Worm (Caenorhabditis elegans) whole organism, L4 larva: ENCODE data around the gene F55A11.1.

Source experiments
- F10B5.3 ChIP-seq: sonication (generic microtip); optimal IDR thresholded peaks from 2 replicates; lab custom pipeline; 2016; ENCODE audit warnings: mild to moderate bottlenecking, missing genetic modification characterization, missing compliant biosample characterization
- F44E2.7 ChIP-seq: fragments of 200-800 bp; sonication (Bioruptor generic); IDR thresholded peaks from 2 replicates; pipeline ENCODE4 v2.1.2; 2022; ENCODE audit warnings: missing genetic modification characterization, missing compliant biosample characterization
- F49E8.2 ChIP-seq: sonication (generic microtip); optimal IDR thresholded peaks from 2 replicates; lab custom pipeline; 2016; ENCODE audit warnings: missing compliant biosample characterization, mild to moderate bottlenecking, missing genetic modification characterization, borderline replicate concordance
- R02D3.7 ChIP-seq: fragments of 150-350 bp; sonication (generic microtip); optimal IDR thresholded peaks from 3 replicates; lab custom pipeline; 2014; ENCODE audit warnings: missing biosample characterization, missing genetic modification characterization
- Y48G9A.11 ChIP-seq: fragments of 200-800 bp; sonication (Bioruptor generic); IDR thresholded peaks from 2 replicates; pipeline ENCODE4 v1.3.6; 2022; ENCODE audit warnings: missing genetic modification reagents, missing genetic modification characterization, missing compliant biosample characterization
- Y75B8A.6 ChIP-seq: fragments of 200-800 bp; sonication (Bioruptor generic); IDR thresholded peaks from 2 replicates; pipeline ENCODE4 v1.3.6; 2022; ENCODE audit warnings: missing genetic modification reagents, missing genetic modification characterization, missing compliant biosample characterization
- ZK546.5 ChIP-seq, 2 experiments: sonication (generic microtip); optimal IDR thresholded peaks; 2 replicates each; lab custom pipeline; 2017; ENCODE audit warnings: missing biosample characterization in 2 of 2, missing genetic modification characterization in 2 of 2
- aha-1 ChIP-seq: fragments of 150-350 bp; peaks from one replicate; lab custom pipeline; 2014; ENCODE audit warnings: missing biosample characterization, missing genetic modification characterization
- ceh-20 ChIP-seq: fragments of 200-800 bp; sonication (Bioruptor generic); IDR thresholded peaks from 2 replicates; pipeline ENCODE4 v1.3.6; 2022; ENCODE audit warnings: missing genetic modification reagents, missing genetic modification characterization, missing compliant biosample characterization
- ceh-44 ChIP-seq: fragments of 200-800 bp; sonication (Bioruptor generic); IDR thresholded peaks from 2 replicates; pipeline ENCODE4 v1.3.6; 2022; ENCODE audit warnings: missing genetic modification reagents, missing genetic modification characterization, missing compliant biosample characterization
- ces-1 ChIP-seq: fragments of 150-350 bp; sonication (generic microtip); optimal IDR thresholded peaks from 4 replicates; lab custom pipeline; 2014; ENCODE audit warnings: missing biosample characterization, missing genetic modification reagents, missing genetic modification characterization
- ctbp-1 ChIP-seq: fragments of 200-800 bp; sonication (Bioruptor generic); IDR thresholded peaks from 2 replicates; pipeline ENCODE4 v1.3.6; 2022; ENCODE audit warnings: missing genetic modification reagents, missing genetic modification characterization, missing compliant biosample characterization
- daf-16 ChIP-seq, 3 experiments: sonication (generic microtip); optimal IDR thresholded peaks; 2 replicates each; lab custom pipeline; 2016 to 2017; ENCODE audit warnings: missing genetic modification characterization in 3 of 3, missing genetic modification reagents in 3 of 3, mild to moderate bottlenecking in 2 of 3, missing compliant biosample characterization in 2 of 3, missing biosample characterization in 1 of 3, moderate library complexity in 1 of 3
- daf-19 ChIP-seq: fragments of 200-800 bp; sonication (Bioruptor generic); conservative IDR thresholded peaks from 2 replicates; pipeline ENCODE4 v1.3.6; 2022; ENCODE audit warnings: missing genetic modification characterization, missing compliant biosample characterization
- daf-8 ChIP-seq: fragments of 200-800 bp; sonication (Bioruptor generic); IDR thresholded peaks from 2 replicates; pipeline ENCODE4 v1.3.6; 2022; ENCODE audit warnings: missing genetic modification characterization, missing compliant biosample characterization
- dmd-6 ChIP-seq: fragments of 200-800 bp; sonication (Bioruptor generic); IDR thresholded peaks from 2 replicates; pipeline ENCODE4 v1.3.6; 2022; ENCODE audit warnings: missing genetic modification reagents, missing genetic modification characterization, missing compliant biosample characterization
- dve-1 ChIP-seq: sonication (generic microtip); optimal IDR thresholded peaks from 2 replicates; lab custom pipeline; 2017; ENCODE audit warnings: antibody characterized with exemption, mild to moderate bottlenecking, missing genetic modification characterization, missing compliant biosample characterization; ENCODE audit not compliant: insufficient read depth
- egl-43 ChIP-seq: fragments of 200-800 bp; sonication (Bioruptor generic); IDR thresholded peaks from 2 replicates; pipeline ENCODE4 v1.3.6; 2022; ENCODE audit warnings: missing genetic modification reagents, missing genetic modification characterization, missing compliant biosample characterization
- fos-1 ChIP-seq: fragments of 150-350 bp; optimal IDR thresholded peaks from 2 replicates; lab custom pipeline; 2014; ENCODE audit warnings: missing biosample characterization, missing genetic modification characterization
- hlh-11 ChIP-seq: fragments of 200-800 bp; sonication (Bioruptor generic); optimal IDR thresholded peaks from 2 replicates; lab custom pipeline; 2018; ENCODE audit warnings: mild to moderate bottlenecking, missing genetic modification characterization, missing compliant biosample characterization
- hlh-30 ChIP-seq: sonication (generic microtip); optimal IDR thresholded peaks from 2 replicates; lab custom pipeline; 2017; ENCODE audit warnings: antibody characterized with exemption, mild to moderate bottlenecking, missing genetic modification characterization, missing compliant biosample characterization; ENCODE audit not compliant: insufficient read depth
- hmg-1.1 ChIP-seq: fragments of 200-800 bp; sonication (Bioruptor generic); IDR thresholded peaks from 2 replicates; pipeline ENCODE4 v1.3.6; 2022; ENCODE audit warnings: missing genetic modification reagents, missing genetic modification characterization, missing compliant biosample characterization
- lin-29 ChIP-seq: fragments of 200-800 bp; sonication (Bioruptor generic); IDR thresholded peaks from 2 replicates; pipeline ENCODE4 v1.3.6; 2022; ENCODE audit warnings: missing genetic modification reagents, missing genetic modification characterization, missing compliant biosample characterization
- lin-39 ChIP-seq: fragments of 150-350 bp; optimal IDR thresholded peaks from 2 replicates; lab custom pipeline; 2014; ENCODE audit warnings: missing biosample characterization, missing genetic modification reagents, missing genetic modification characterization
- lsy-2 ChIP-seq, 2 experiments: fragments of 150-350 bp in 1 of 2; sonication (generic microtip) in 1 of 2; optimal IDR thresholded peaks; 2 replicates each; lab custom pipeline; 2014 to 2017; ENCODE audit warnings: missing biosample characterization in 2 of 2, missing genetic modification characterization in 2 of 2
- mdl-1 ChIP-seq, 2 experiments: fragments of 150-350 bp in 1 of 2; sonication (generic microtip) in 1 of 2; optimal IDR thresholded peaks; 2 replicates each; lab custom pipeline; 2014 to 2017; ENCODE audit warnings: missing biosample characterization in 2 of 2, missing genetic modification characterization in 2 of 2
- mep-1 ChIP-seq: fragments of 150-350 bp; sonication (generic microtip); optimal IDR thresholded peaks from 3 replicates; lab custom pipeline; 2014; ENCODE audit warnings: missing biosample characterization, missing genetic modification characterization
- mes-2 ChIP-seq: sonication (generic microtip); optimal IDR thresholded peaks from 2 replicates; lab custom pipeline; 2016; ENCODE audit warnings: missing genotype, mild to moderate bottlenecking, missing genetic modification characterization, missing compliant biosample characterization; ENCODE audit not compliant: poor library complexity, severe bottlenecking
- mxl-2 ChIP-seq: fragments of 200-800 bp; sonication (Bioruptor generic); conservative IDR thresholded peaks from 2 replicates; pipeline ENCODE4 v1.3.6; 2022; ENCODE audit warnings: missing genetic modification reagents, missing genetic modification characterization, missing compliant biosample characterization
- mxl-3 ChIP-seq: fragments of 200-800 bp; sonication (Bioruptor generic); optimal IDR thresholded peaks from 2 replicates; lab custom pipeline; 2018; ENCODE audit warnings: mild to moderate bottlenecking, missing genetic modification characterization, missing compliant biosample characterization
- nhr-11 ChIP-seq: fragments of 150-350 bp; optimal IDR thresholded peaks from 2 replicates; lab custom pipeline; 2014; ENCODE audit warnings: missing biosample characterization, missing genetic modification characterization
- nhr-28 ChIP-seq: fragments of 150-350 bp; optimal IDR thresholded peaks from 2 replicates; lab custom pipeline; 2014; ENCODE audit warnings: missing biosample characterization, missing genetic modification characterization
- nhr-76 ChIP-seq: fragments of 150-350 bp; optimal IDR thresholded peaks from 2 replicates; lab custom pipeline; 2014; ENCODE audit warnings: missing biosample characterization, missing genetic modification characterization
- nhr-77 ChIP-seq: fragments of 150-350 bp; optimal IDR thresholded peaks from 2 replicates; lab custom pipeline; 2014; ENCODE audit warnings: missing biosample characterization, missing genetic modification characterization
- pqm-1 ChIP-seq: sonication (generic microtip); optimal IDR thresholded peaks from 2 replicates; lab custom pipeline; 2017; ENCODE audit warnings: missing biosample characterization, missing genetic modification characterization
- rbr-2 ChIP-seq: sonication (generic microtip); optimal IDR thresholded peaks from 2 replicates; lab custom pipeline; 2016; ENCODE audit warnings: missing genotype, missing genetic modification characterization, missing compliant biosample characterization
- saeg-2 ChIP-seq: fragments of 200-800 bp; sonication (Bioruptor generic); IDR thresholded peaks from 2 replicates; pipeline ENCODE4 v1.3.6; 2022; ENCODE audit warnings: missing genetic modification reagents, missing genetic modification characterization, missing compliant biosample characterization
- tra-1 ChIP-seq: fragments of 200-800 bp; sonication (Bioruptor generic); IDR thresholded peaks from 2 replicates; pipeline ENCODE4 v1.3.6; 2022; ENCODE audit warnings: missing genetic modification reagents, missing genetic modification characterization, missing compliant biosample characterization
- vab-7 ChIP-seq: fragments of 200-800 bp; sonication (Bioruptor generic); IDR thresholded peaks from 2 replicates; pipeline ENCODE4 v1.3.6; 2022; ENCODE audit warnings: missing genetic modification reagents, missing genetic modification characterization, missing compliant biosample characterization
- zag-1 ChIP-seq: fragments of 150-350 bp; optimal IDR thresholded peaks from 2 replicates; lab custom pipeline; 2014; ENCODE audit warnings: missing biosample characterization, missing genetic modification characterization
- zip-2 ChIP-seq: fragments of 150-350 bp; optimal IDR thresholded peaks from 2 replicates; lab custom pipeline; 2014; ENCODE audit warnings: missing biosample characterization, missing genetic modification characterization

Gene F55A11.1

ce11 chrV:11779810-11780209 lies 15.6 kb upstream of the F55A11.1 start (continued):
- TF ChIP-seq lsy-2 (tag; optimal IDR thresholded peaks at IDR 0.05; lab: Kevin White, UChicago) (peak in 1 of 2 experiments; percentile 19), Y75B8A.6 (no peak)

ce11 chrV:11779310-11779709 lies 15.1 kb upstream of the F55A11.1 start:
- TF ChIP-seq hlh-30 (peak; percentile 6), vab-7 (no peak)

- TF ChIP-seq zip-2 (tag; lab: Kevin White, UChicago) (no peak), aha-1 (no peak), F10B5.3 (tag; lab: Kevin White, UChicago) (no peak), ZK546.5 (tag; optimal IDR thresholded peaks at IDR 0.05; lab: Kevin White, UChicago) (no peak), saeg-2 (GFP tag; lab: Robert Waterston, UW) (no peak), mxl-3 (GFP tag; lab: Kevin White, UChicago) (peak; percentile 61), lin-39 (tag; lab: Kevin White, UChicago) (no peak), F49E8.2 (tag; lab: Kevin White, UChicago) (no peak), daf-16 (GFP tag; optimal IDR thresholded peaks at IDR 0.05; lab: Kevin White, UChicago) (peak in 1 of 2 experiments; percentile 71), daf-16 (tag; optimal IDR thresholded peaks at IDR 0.05; lab: Kevin White, UChicago) (peak; percentile 77), daf-19 (GFP tag; lab: Robert Waterston, UW) (no peak), rbr-2 (no peak), fos-1 (tag; lab: Kevin White, UChicago) (no peak), mxl-2 (GFP tag; lab: Robert Waterston, UW) (no peak), R02D3.7 (tag; lab: Kevin White, UChicago) (no peak), hlh-11 (tag; lab: Kevin White, UChicago) (peak; percentile 66), ceh-44 (GFP tag; lab: Robert Waterston, UW) (no peak), egl-43 (no peak), pqm-1 (peak; percentile 72), nhr-28 (peak; percentile 71), nhr-11 (tag; lab: Kevin White, UChicago) (peak; percentile 14), mep-1 (peak; percentile 44), dmd-6 (GFP tag; lab: Robert Waterston, UW) (peak; percentile 58), tra-1 (GFP tag; lab: Robert Waterston, UW) (0 out of 2 replicates have a peak, but pooled peaks have one; percentile 31), lsy-2 (tag; optimal IDR thresholded peaks at IDR 0.05; lab: Kevin White, UChicago) (peak in 1 of 2 experiments; percentile 30), mdl-1 (tag; optimal IDR thresholded peaks at IDR 0.05; lab: Kevin White, UChicago) (peak in 1 of 2 experiments; percentile 14), daf-8 (GFP tag; lab: Robert Waterston, UW) (no peak), dve-1 (tag; lab: Kevin White, UChicago) (peak; percentile 75), F44E2.7 (no peak), nhr-77 (tag; lab: Kevin White, UChicago) (no peak), zag-1 (tag; lab: Kevin White, UChicago) (no peak), hlh-30 (peak; percentile 32), ceh-20 (GFP tag; lab: Robert Waterston, UW) (no peak), lin-29 (GFP tag; lab: Robert Waterston, UW) (no peak), mes-2 (peak; percentile 33), ces-1 (GFP tag; lab: Kevin White, UChicago) (no peak)
These were observed 13.7 kb upstream of the F55A11.1 start for ce11 chrV:11777846-11778245.

ce11 chrV:11776538-11776937 lies 12.4 kb upstream of the F55A11.1 start, which contains the start of gene F55A11.6:
Gene F55A11.6 (plus strand): TSS chrV:11776838.
- TF ChIP-seq hmg-1.1 (GFP tag; lab: Robert Waterston, UW), result no peak
- no peak for TF ChIP-seq ctbp-1 (GFP tag; lab: Robert Waterston, UW)
- no peak for TF ChIP-seq Y48G9A.11 (GFP tag; lab: Robert Waterston, UW)
- TF ChIP-seq nhr-76 (tag; lab: Kevin White, UChicago), result no peak
